Worm (Caenorhabditis elegans): ENCODE measurements around the gene F17C8.3.
"Not testable (repeated sequence)": the region's sequence is repeated elsewhere in the genome, so short reads cannot be mapped to it uniquely, and the experiment has no call there.

DNA sequence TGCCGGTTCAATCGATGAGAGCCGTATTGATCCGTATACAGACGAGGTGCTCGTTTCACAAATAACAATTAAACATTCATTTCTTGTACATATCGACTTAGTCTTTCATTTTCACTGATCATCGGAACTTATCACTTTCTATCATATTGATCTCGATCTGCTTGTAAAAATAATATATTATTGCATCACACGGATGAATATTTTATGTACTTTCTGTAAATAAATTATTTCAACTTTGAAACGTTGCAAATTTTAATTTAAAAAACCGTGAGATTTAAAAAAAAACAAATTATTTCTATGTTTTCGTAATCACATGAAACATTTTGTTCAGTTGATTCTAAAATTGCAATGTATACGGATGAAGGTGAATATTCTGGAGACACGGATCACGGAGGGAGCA lies 10.9 kb downstream of the F17C8.3 start, which contains the start of gene twk-6:
- TF ChIP-seq blmp-1, M03D4.4, nhr-12 (tag; optimal IDR thresholded peaks at IDR 0.05): not testable (repeated sequence)

All from whole organism, mixed stage, embryonic.